Worm (Caenorhabditis elegans): Measurements from ENCODE around the gene C26B9.3.

- TF ChIP-seq him-1 (tag; optimal IDR thresholded peaks at IDR 0.05) (no peak), W03F9.2 (tag; optimal IDR thresholded peaks at IDR 0.05) (no peak)
Measured at ce11 chrX:5337959-5338358, at the start of gene C26B9.3.
